Worm (Caenorhabditis elegans) whole organism, L1 larva: ENCODE data around the gene Y116F11A.6.
A peak's percentile ranks its signal among the peaks of the same experiment; 100 is the strongest.

Experiments used
- C16A3.4 ChIP-seq: fragments of 150-350 bp; optimal IDR thresholded peaks from 2 replicates; lab custom pipeline; 2014; ENCODE audit warnings: missing biosample characterization, missing genetic modification characterization
- alr-1 ChIP-seq: fragments of 200-800 bp; sonication (Bioruptor generic); optimal IDR thresholded peaks from 2 replicates; lab custom pipeline; 2018; ENCODE audit warnings: borderline replicate concordance, mild to moderate bottlenecking, missing genetic modification characterization, missing compliant biosample characterization
- ama-1 ChIP-seq: fragments of 150-350 bp; optimal IDR thresholded peaks from 2 replicates; lab custom pipeline; 2014
- ceh-63 ChIP-seq: fragments of 200-800 bp; sonication (Bioruptor generic); optimal IDR thresholded peaks from 2 replicates; lab custom pipeline; 2018; ENCODE audit warnings: mild to moderate bottlenecking, missing genetic modification characterization, missing compliant biosample characterization
- ceh-82 ChIP-seq, 3 experiments: fragments of 150-350 bp in 1 of 3; sonication (generic microtip) in 2 of 3; optimal IDR thresholded peaks; 2 replicates each; lab custom pipeline; 2014 to 2017; ENCODE audit warnings: missing biosample characterization in 3 of 3, missing genetic modification characterization in 3 of 3
- ceh-88 ChIP-seq: fragments of 200-800 bp; sonication (Bioruptor generic); IDR thresholded peaks from 2 replicates; pipeline ENCODE4 v1.3.6; 2022; ENCODE audit warnings: missing genetic modification characterization, missing compliant biosample characterization
- dpl-1 ChIP-seq, 3 experiments: fragments of 150-350 bp in 2 of 3; sonication (generic microtip) in 1 of 3; optimal IDR thresholded peaks; 2 replicates each; lab custom pipeline; 2014 to 2017; ENCODE audit warnings: missing biosample characterization in 3 of 3, missing genetic modification characterization in 3 of 3, missing genetic modification reagents in 3 of 3
- dsc-1 ChIP-seq: sonication (generic microtip); optimal IDR thresholded peaks from 2 replicates; lab custom pipeline; 2016; ENCODE audit warnings: mild to moderate bottlenecking, missing genetic modification characterization, missing compliant biosample characterization
- efl-1 ChIP-seq, 4 experiments: fragments of 150-350 bp; optimal IDR thresholded peaks in 3 of 4; peaks in 1 of 4; 1 replicate in 1 of 4; 2 replicates in 3 of 4; lab custom pipeline; 2014; ENCODE audit warnings: missing biosample characterization in 2 of 4, missing genetic modification characterization in 2 of 4, missing genetic modification reagents in 2 of 4
- egl-13 ChIP-seq: sonication (generic microtip); optimal IDR thresholded peaks from 2 replicates; lab custom pipeline; 2016; ENCODE audit warnings: missing genotype, missing genetic modification reagents, missing genetic modification characterization, missing compliant biosample characterization
- egl-27 ChIP-seq, 2 experiments: fragments of 150-350 bp in 1 of 2; sonication (generic microtip); optimal IDR thresholded peaks; 3 replicates each; lab custom pipeline; 2017 to 2018; ENCODE audit warnings: missing biosample characterization in 2 of 2, missing genetic modification characterization in 2 of 2, missing genetic modification reagents in 2 of 2
- elt-2 ChIP-seq: sonication (generic microtip); optimal IDR thresholded peaks from 2 replicates; lab custom pipeline; 2016; ENCODE audit warnings: missing genetic modification characterization, mild to moderate bottlenecking, inconsistent platforms, missing compliant biosample characterization, missing genetic modification reagents
- elt-3 ChIP-seq, 6 experiments: fragments of 150-350 bp in 1 of 6; sonication (generic microtip); optimal IDR thresholded peaks; 2 replicates each; lab custom pipeline; 2017 to 2018; ENCODE audit warnings: missing biosample characterization in 6 of 6, missing genetic modification characterization in 6 of 6, inconsistent platforms in 1 of 6
- fkh-10 ChIP-seq: sonication (generic microtip); optimal IDR thresholded peaks from 2 replicates; lab custom pipeline; 2017; ENCODE audit warnings: missing biosample characterization, missing genetic modification reagents, missing genetic modification characterization
- fkh-8 ChIP-seq: sonication (generic microtip); optimal IDR thresholded peaks from 2 replicates; lab custom pipeline; 2016; ENCODE audit warnings: mild to moderate bottlenecking, missing genetic modification characterization, missing compliant biosample characterization
- grh-1 ChIP-seq: fragments of 200-800 bp; sonication (Bioruptor generic); IDR thresholded peaks from 2 replicates; pipeline ENCODE4 v1.3.6; 2022; ENCODE audit warnings: missing genetic modification reagents, missing genetic modification characterization, missing compliant biosample characterization
- hlh-4 ChIP-seq: sonication (generic microtip); optimal IDR thresholded peaks from 2 replicates; lab custom pipeline; 2016; ENCODE audit warnings: mild to moderate bottlenecking, missing genetic modification characterization, missing compliant biosample characterization
- hpl-2 ChIP-seq: fragments of 150-350 bp; optimal IDR thresholded peaks from 2 replicates; lab custom pipeline; 2014; ENCODE audit warnings: missing biosample characterization, missing genetic modification reagents, missing genetic modification characterization
- irx-1 ChIP-seq: sonication (generic microtip); optimal IDR thresholded peaks from 2 replicates; lab custom pipeline; 2016; ENCODE audit warnings: missing genetic modification characterization, missing compliant biosample characterization
- jun-1 ChIP-seq: fragments of 150-350 bp; optimal IDR thresholded peaks from 2 replicates; lab custom pipeline; 2014; ENCODE audit warnings: missing biosample characterization, missing genetic modification reagents, missing genetic modification characterization
- lin-13 ChIP-seq: fragments of 150-350 bp; optimal IDR thresholded peaks from 2 replicates; lab custom pipeline; 2014; ENCODE audit warnings: missing biosample characterization, missing genetic modification reagents, missing genetic modification characterization
- lin-35 ChIP-seq, 2 experiments: fragments of 150-350 bp; optimal IDR thresholded peaks; 2 replicates each; lab custom pipeline; 2014; ENCODE audit warnings: missing biosample characterization in 2 of 2, missing genetic modification characterization in 2 of 2, missing genetic modification reagents in 2 of 2
- lin-39 ChIP-seq: fragments of 150-350 bp; optimal IDR thresholded peaks from 2 replicates; lab custom pipeline; 2014; ENCODE audit warnings: missing biosample characterization, missing genetic modification reagents, missing genetic modification characterization
- lir-3 ChIP-seq: sonication (generic microtip); optimal IDR thresholded peaks from 2 replicates; lab custom pipeline; 2016; ENCODE audit warnings: mild to moderate bottlenecking, missing genetic modification characterization, moderate library complexity, missing compliant biosample characterization; ENCODE audit not compliant: poor library complexity
- lsy-2 ChIP-seq, 2 experiments: fragments of 150-350 bp; optimal IDR thresholded peaks; 2 replicates each; lab custom pipeline; 2014; ENCODE audit warnings: missing biosample characterization in 2 of 2, missing genetic modification characterization in 2 of 2
- mdl-1 ChIP-seq, 2 experiments: fragments of 150-350 bp; optimal IDR thresholded peaks; 2 replicates each; lab custom pipeline; 2014 to 2017; ENCODE audit warnings: missing biosample characterization in 2 of 2, missing genetic modification characterization in 2 of 2, inconsistent platforms in 1 of 2
- mef-2 ChIP-seq: fragments of 150-350 bp; optimal IDR thresholded peaks from 2 replicates; lab custom pipeline; 2014; ENCODE audit warnings: missing biosample characterization, missing genetic modification characterization
- nhr-11 ChIP-seq: fragments of 150-350 bp; optimal IDR thresholded peaks from 2 replicates; lab custom pipeline; 2014; ENCODE audit warnings: missing biosample characterization, missing genetic modification characterization
- nhr-12 ChIP-seq: sonication (generic microtip); optimal IDR thresholded peaks from 2 replicates; lab custom pipeline; 2017; ENCODE audit warnings: missing biosample characterization, missing genetic modification characterization
- nhr-19 ChIP-seq: fragments of 200-800 bp; sonication (Bioruptor generic); conservative IDR thresholded peaks from 2 replicates; pipeline ENCODE4 v1.3.6; 2022; ENCODE audit warnings: missing genetic modification characterization, missing compliant biosample characterization
- nhr-237 ChIP-seq: fragments of 150-350 bp; optimal IDR thresholded peaks from 2 replicates; lab custom pipeline; 2014; ENCODE audit warnings: missing biosample characterization, missing genetic modification characterization
- nhr-90 ChIP-seq: sonication (generic microtip); optimal IDR thresholded peaks from 2 replicates; lab custom pipeline; 2016; ENCODE audit warnings: mild to moderate bottlenecking, missing genetic modification characterization, missing compliant biosample characterization; ENCODE audit not compliant: poor library complexity
- pax-3 ChIP-seq: fragments of 200-800 bp; sonication (Bioruptor generic); optimal IDR thresholded peaks from 2 replicates; lab custom pipeline; 2018; ENCODE audit warnings: mild to moderate bottlenecking, missing genetic modification characterization, moderate library complexity, missing compliant biosample characterization
- rnt-1 ChIP-seq: sonication (generic microtip); optimal IDR thresholded peaks from 2 replicates; lab custom pipeline; 2016; ENCODE audit warnings: mild to moderate bottlenecking, missing genetic modification characterization, moderate library complexity, missing compliant biosample characterization
- skn-1 ChIP-seq: fragments of 150-350 bp; optimal IDR thresholded peaks from 2 replicates; lab custom pipeline; 2014; ENCODE audit warnings: missing biosample characterization, missing genetic modification characterization
- snpc-4 ChIP-seq: fragments of 150-350 bp; optimal IDR thresholded peaks from 2 replicates; lab custom pipeline; 2014; ENCODE audit warnings: missing biosample characterization, missing genetic modification characterization
- sptf-1 ChIP-seq: fragments of 150-350 bp; optimal IDR thresholded peaks from 2 replicates; lab custom pipeline; 2014; ENCODE audit warnings: missing biosample characterization, missing genetic modification characterization
- sup-37 ChIP-seq: fragments of 200-800 bp; sonication (Bioruptor generic); optimal IDR thresholded peaks from 2 replicates; lab custom pipeline; 2018; ENCODE audit warnings: mild to moderate bottlenecking, missing genetic modification characterization, missing compliant biosample characterization
- swsn-7 ChIP-seq: sonication (generic microtip); optimal IDR thresholded peaks from 2 replicates; lab custom pipeline; 2016; ENCODE audit warnings: missing genetic modification characterization, missing compliant biosample characterization
- tbx-2 ChIP-seq: sonication (generic microtip); optimal IDR thresholded peaks from 2 replicates; lab custom pipeline; 2016; ENCODE audit warnings: missing genetic modification characterization, missing compliant biosample characterization
- unc-130 ChIP-seq: fragments of 150-350 bp; optimal IDR thresholded peaks from 2 replicates; lab custom pipeline; 2017; ENCODE audit warnings: missing biosample characterization, missing genetic modification characterization, inconsistent platforms
- unc-98 ChIP-seq: fragments of 200-800 bp; sonication (Bioruptor generic); IDR thresholded peaks from 2 replicates; pipeline ENCODE4 v1.3.6; 2022; ENCODE audit warnings: missing genetic modification characterization, missing compliant biosample characterization
- zip-4 ChIP-seq: fragments of 200-800 bp; sonication (Bioruptor generic); optimal IDR thresholded peaks from 2 replicates; lab custom pipeline; 2018; ENCODE audit warnings: mild to moderate bottlenecking, missing genetic modification characterization, moderate library complexity, missing compliant biosample characterization
- ztf-11 ChIP-seq, 2 experiments: sonication (generic microtip); optimal IDR thresholded peaks; 2 replicates each; lab custom pipeline; 2016 to 2017; ENCODE audit warnings: missing genetic modification characterization in 2 of 2, missing biosample characterization in 1 of 2, missing compliant biosample characterization in 1 of 2

The Y116F11A.6 gene

DNA sequence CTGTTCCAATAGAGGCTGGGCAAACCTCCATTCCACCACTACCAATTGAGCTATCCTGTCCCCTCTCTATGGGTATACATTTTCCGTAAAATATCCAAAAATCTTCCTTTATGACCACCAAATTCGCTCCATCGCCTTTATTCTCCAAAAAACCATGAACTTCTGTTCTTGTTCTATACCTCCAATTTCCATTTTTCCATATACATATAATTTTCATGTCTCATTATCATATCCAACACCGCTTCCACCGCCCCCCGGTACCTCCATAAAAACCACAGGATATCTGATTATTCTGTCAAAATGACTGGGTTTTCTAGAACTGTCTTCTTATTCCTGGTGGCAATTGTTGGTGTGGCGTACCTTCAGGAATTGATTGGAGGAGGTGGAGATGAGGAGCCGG is 3.5 kb upstream of the Y116F11A.6 start, which contains the start of gene Y43F8C.17:
Gene Y43F8C.17 (plus strand): TSS at position 301 of the 400 bp plus-strand sequence.
- TF ChIP-seq sup-37 (no peak), nhr-11 (tag; lab: Kevin White, UChicago) (no peak), nhr-12 (tag; lab: Kevin White, UChicago) (no peak), fkh-10 (GFP tag; lab: Kevin White, UChicago) (no peak), elt-2 (tag; lab: Kevin White, UChicago) (no peak), unc-98 (no peak), lin-13 (GFP tag; lab: Kevin White, UChicago) (no peak), nhr-90 (tag; lab: Kevin White, UChicago) (no peak), zip-4 (GFP tag; lab: Kevin White, UChicago) (no peak), nhr-19 (GFP tag; lab: Robert Waterston, UW) (no peak), C16A3.4 (tag; lab: Kevin White, UChicago) (no peak), jun-1 (no peak), snpc-4 (tag; lab: Kevin White, UChicago) (no peak), irx-1 (tag; lab: Kevin White, UChicago) (no peak)

ce11 chrV:19717933-19718332 is 1.4 kb upstream of the Y116F11A.6 start:
- TF ChIP-seq grh-1 (no peak), lin-39 (tag; lab: Kevin White, UChicago) (no peak), ceh-63 (no peak), dpl-1 (GFP tag; optimal IDR thresholded peaks at IDR 0.05; lab: Kevin White, UChicago) (no peak), ztf-11 (tag; optimal IDR thresholded peaks at IDR 0.05; lab: Kevin White, UChicago) (no peak), lir-3 (no peak)

DNA sequence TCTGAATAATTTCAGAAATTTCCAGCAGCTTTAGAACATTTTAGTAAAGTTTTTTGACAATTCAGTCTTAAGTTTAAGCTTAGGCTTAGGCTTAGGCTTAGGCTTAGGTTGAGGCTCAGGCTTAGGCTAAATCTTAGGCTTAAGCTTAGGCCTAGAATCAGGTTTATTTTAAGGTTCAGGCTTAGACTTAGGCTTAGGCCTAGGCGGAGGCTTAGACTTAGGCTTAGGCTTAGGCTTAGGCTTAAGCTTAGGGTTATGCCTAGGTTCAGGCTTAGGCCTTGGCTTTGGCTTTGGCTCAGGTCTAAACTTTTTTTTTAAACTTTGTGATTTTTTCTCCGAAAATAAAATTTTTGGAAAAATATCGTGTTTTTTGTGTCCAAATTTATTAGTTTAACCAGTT is 693 bp upstream of the Y116F11A.6 start:
- TF ChIP-seq nhr-237 (tag; lab: Kevin White, UChicago) = no peak
- no peak for TF ChIP-seq alr-1 (tag; lab: Kevin White, UChicago)
- TF ChIP-seq ceh-88 (GFP tag; lab: Robert Waterston, UW) = no peak
- no peak for TF ChIP-seq sptf-1
- no peak for TF ChIP-seq pax-3 (tag; lab: Kevin White, UChicago)
- no peak for TF ChIP-seq unc-98
- TF ChIP-seq ztf-11 (tag; optimal IDR thresholded peaks at IDR 0.05; lab: Kevin White, UChicago) = no peak
- TF ChIP-seq hlh-4 = no peak
- no peak for TF ChIP-seq sup-37
- no peak for TF ChIP-seq nhr-12 (tag; lab: Kevin White, UChicago)
- no peak for TF ChIP-seq jun-1
- TF ChIP-seq hpl-2 (GFP tag; lab: Kevin White, UChicago) = no peak

DNA sequence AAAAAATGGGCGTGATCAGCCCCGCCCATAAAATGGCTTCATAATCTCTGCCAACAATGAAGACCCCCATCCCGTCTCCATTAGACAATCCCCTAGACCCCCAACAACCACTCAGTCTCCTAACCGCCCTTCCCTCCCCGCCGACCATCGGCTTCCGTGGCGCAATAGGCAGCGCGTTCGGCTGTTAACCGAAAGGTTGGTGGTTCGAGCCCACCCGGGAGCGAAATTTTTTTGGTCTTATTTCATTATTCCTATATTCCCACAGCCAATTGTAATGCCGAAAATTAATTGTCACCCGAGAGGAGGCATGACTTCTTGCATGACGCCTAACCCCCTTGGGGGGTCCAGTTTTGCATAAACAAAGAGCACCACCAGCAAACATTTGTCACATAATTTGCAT is 3.5 kb downstream of the Y116F11A.6 start:
- TF ChIP-seq lin-35 (GFP tag; optimal IDR thresholded peaks at IDR 0.05; lab: Kevin White, UChicago) (peak in 1 of 2 experiments; percentile 10), dsc-1 (tag; lab: Kevin White, UChicago) (peak; percentile 43), lsy-2 (tag; optimal IDR thresholded peaks at IDR 0.05; lab: Kevin White, UChicago) (peak in 1 of 2 experiments; percentile 36), alr-1 (tag; lab: Kevin White, UChicago) (no peak), mef-2 (tag; lab: Kevin White, UChicago) (no peak), egl-13 (no peak), unc-130 (tag; lab: Kevin White, UChicago) (peak; percentile 5), lir-3 (no peak), pax-3 (tag; lab: Kevin White, UChicago) (no peak), efl-1 (optimal IDR thresholded peaks at IDR 0.05; lab: Kevin White, UChicago) (no peak), efl-1 (GFP tag; optimal IDR thresholded peaks at IDR 0.05 in 1 of 2; lab: Kevin White, UChicago) (peak in 1 of 2 experiments; percentile 92), irx-1 (tag; lab: Kevin White, UChicago) (no peak), fkh-8 (tag; lab: Kevin White, UChicago) (no peak), tbx-2 (peak; percentile 1), hlh-4 (no peak), egl-27 (tag; optimal IDR thresholded peaks at IDR 0.05; lab: Kevin White, UChicago) (no peak), elt-3 (tag; optimal IDR thresholded peaks at IDR 0.05; lab: Kevin White, UChicago) (no peak), rnt-1 (tag; lab: Kevin White, UChicago) (peak; percentile 49), nhr-19 (GFP tag; lab: Robert Waterston, UW) (peak; percentile 43), mdl-1 (tag; optimal IDR thresholded peaks at IDR 0.05; lab: Kevin White, UChicago) (peak in 1 of 2 experiments; percentile 14), nhr-11 (tag; lab: Kevin White, UChicago) (no peak), skn-1 (no peak), ama-1 (lab: Kevin White, UChicago) (no peak), ceh-82 (tag; optimal IDR thresholded peaks at IDR 0.05; lab: Kevin White, UChicago) (peak in 1 of 3 experiments; percentile 14), swsn-7 (tag; lab: Kevin White, UChicago) (peak; percentile 4)
